Worm (Caenorhabditis elegans): Measurements from ENCODE around the gene irld-3.
"Not testable (repeated sequence)": the region's sequence is repeated elsewhere in the genome, so short reads cannot be mapped to it uniquely, and the experiment has no call there.

Gene irld-3

ce11 chrV:3107450-3107849 is 30.9 kb downstream of the irld-3 start, which contains the start of gene str-68:
str-68 (minus strand) TSS chrV:3107550.
- no peak for TF ChIP-seq ceh-36 (tag; optimal IDR thresholded peaks at IDR 0.05)
- no peak for TF ChIP-seq ama-1 (optimal IDR thresholded peaks at IDR 0.05)

ce11 chrV:3106785-3107184 is 31.6 kb downstream of the irld-3 start:
- no peak for TF ChIP-seq hnd-1 (tag; optimal IDR thresholded peaks at IDR 0.05)
- no peak for TF ChIP-seq tbx-37 (GFP tag; conservative IDR thresholded peaks at IDR 0.05)
- no peak for TF ChIP-seq F13C5.2 (tag; optimal IDR thresholded peaks at IDR 0.05)
- TF ChIP-seq sea-1 (GFP tag; conservative IDR thresholded peaks at IDR 0.05): no peak
- TF ChIP-seq ets-7 (tag; optimal IDR thresholded peaks at IDR 0.05): no peak
- no peak for TF ChIP-seq ama-1 (optimal IDR thresholded peaks at IDR 0.05)
- no peak for TF ChIP-seq ceh-36 (tag; optimal IDR thresholded peaks at IDR 0.05)
- TF ChIP-seq ceh-13 (GFP tag; optimal IDR thresholded peaks at IDR 0.05): no peak
- TF ChIP-seq tra-4 (tag; optimal IDR thresholded peaks at IDR 0.05): no peak
- TF ChIP-seq hmbx-1 (tag; optimal IDR thresholded peaks at IDR 0.05): no peak
- TF ChIP-seq flt-1 (GFP tag; IDR thresholded peaks at IDR 0.05): no peak
- TF ChIP-seq B0310.2 (tag; optimal IDR thresholded peaks at IDR 0.05): no peak
- no peak for TF ChIP-seq hmg-4 (GFP tag; optimal IDR thresholded peaks at IDR 0.05)
- TF ChIP-seq pes-1 (GFP tag; IDR thresholded peaks at IDR 0.05): no peak
- no peak for TF ChIP-seq scrt-1 (GFP tag; IDR thresholded peaks at IDR 0.05)
- no peak for TF ChIP-seq aly-1 (tag; optimal IDR thresholded peaks at IDR 0.05)
- no peak for TF ChIP-seq tbx-11 (GFP tag; IDR thresholded peaks at IDR 0.05)

- TF ChIP-seq sea-1 (GFP tag; conservative IDR thresholded peaks at IDR 0.05) (no peak), B0310.2 (tag; optimal IDR thresholded peaks at IDR 0.05) (no peak)
Observed at ce11 chrV:3105810-3106209, 32.6 kb downstream of the irld-3 start, which contains the start of gene str-69. str-69 (minus strand) TSS chrV:3105910.

- TF ChIP-seq tbx-11 (GFP tag; IDR thresholded peaks at IDR 0.05) (no peak), hmg-4 (GFP tag; optimal IDR thresholded peaks at IDR 0.05) (no peak), tra-4 (tag; optimal IDR thresholded peaks at IDR 0.05) (no peak), F13C5.2 (tag; optimal IDR thresholded peaks at IDR 0.05) (no peak), ceh-36 (tag; optimal IDR thresholded peaks at IDR 0.05) (no peak), hmbx-1 (tag; optimal IDR thresholded peaks at IDR 0.05) (no peak), tbx-37 (GFP tag; conservative IDR thresholded peaks at IDR 0.05) (no peak), flt-1 (GFP tag; IDR thresholded peaks at IDR 0.05) (no peak), aly-1 (tag; optimal IDR thresholded peaks at IDR 0.05) (no peak), ama-1 (optimal IDR thresholded peaks at IDR 0.05) (no peak), ets-7 (tag; optimal IDR thresholded peaks at IDR 0.05) (no peak), scrt-1 (GFP tag; IDR thresholded peaks at IDR 0.05) (no peak), ceh-13 (GFP tag; optimal IDR thresholded peaks at IDR 0.05) (no peak), hnd-1 (tag; optimal IDR thresholded peaks at IDR 0.05) (no peak), B0310.2 (tag; optimal IDR thresholded peaks at IDR 0.05) (no peak), pes-1 (GFP tag; IDR thresholded peaks at IDR 0.05) (no peak), sea-1 (GFP tag; conservative IDR thresholded peaks at IDR 0.05) (no peak)
Observed at ce11 chrV:3104134-3104533, 34.3 kb downstream of the irld-3 start, which contains the start of gene str-66. str-66 (minus strand) TSS chrV:3104234.

ce11 chrV:3102049-3102448 is 36.3 kb downstream of the irld-3 start, which contains the start of gene Y73C8C.4:
Y73C8C.4 (minus strand) TSS chrV:3102149.
- TF ChIP-seq ama-1 (optimal IDR thresholded peaks at IDR 0.05); F13C5.2 (tag; optimal IDR thresholded peaks at IDR 0.05); flt-1 (GFP tag; IDR thresholded peaks at IDR 0.05): not testable (repeated sequence)

- no peak for TF ChIP-seq ets-7 (tag; optimal IDR thresholded peaks at IDR 0.05)
- TF ChIP-seq aly-1 (tag; optimal IDR thresholded peaks at IDR 0.05): no peak
- TF ChIP-seq hmbx-1 (tag; optimal IDR thresholded peaks at IDR 0.05): no peak
- no peak for TF ChIP-seq sea-1 (GFP tag; conservative IDR thresholded peaks at IDR 0.05)
- TF ChIP-seq ceh-13 (GFP tag; optimal IDR thresholded peaks at IDR 0.05): no peak
- no peak for TF ChIP-seq scrt-1 (GFP tag; IDR thresholded peaks at IDR 0.05)
- no peak for TF ChIP-seq pes-1 (GFP tag; IDR thresholded peaks at IDR 0.05)
- TF ChIP-seq hmg-4 (GFP tag; optimal IDR thresholded peaks at IDR 0.05): no peak
- TF ChIP-seq flt-1 (GFP tag; IDR thresholded peaks at IDR 0.05): no peak
- no peak for TF ChIP-seq B0310.2 (tag; optimal IDR thresholded peaks at IDR 0.05)
- TF ChIP-seq tra-4 (tag; optimal IDR thresholded peaks at IDR 0.05): no peak
- no peak for TF ChIP-seq hnd-1 (tag; optimal IDR thresholded peaks at IDR 0.05)
- TF ChIP-seq F13C5.2 (tag; optimal IDR thresholded peaks at IDR 0.05): no peak
- TF ChIP-seq ceh-36 (tag; optimal IDR thresholded peaks at IDR 0.05): no peak
- no peak for TF ChIP-seq ama-1 (optimal IDR thresholded peaks at IDR 0.05)
Observed at ce11 chrV:3100527-3100926, 37.9 kb downstream of the irld-3 start.

ce11 chrV:3094351-3094750 is 44.0 kb downstream of the irld-3 start, which contains the start of gene cyp-33C9:
cyp-33C9 (minus strand) TSS chrV:3094561.
- TF ChIP-seq ceh-36 (tag; optimal IDR thresholded peaks at IDR 0.05): no peak
- TF ChIP-seq B0310.2 (tag; optimal IDR thresholded peaks at IDR 0.05): no peak
- no peak for TF ChIP-seq hmg-4 (GFP tag; optimal IDR thresholded peaks at IDR 0.05)
- TF ChIP-seq aly-1 (tag; optimal IDR thresholded peaks at IDR 0.05): no peak

- TF ChIP-seq tra-4 (tag; optimal IDR thresholded peaks at IDR 0.05) (no peak), hnd-1 (tag; optimal IDR thresholded peaks at IDR 0.05) (no peak), ama-1 (optimal IDR thresholded peaks at IDR 0.05) (no peak), scrt-1 (GFP tag; IDR thresholded peaks at IDR 0.05) (no peak), hmbx-1 (tag; optimal IDR thresholded peaks at IDR 0.05) (no peak), F13C5.2 (tag; optimal IDR thresholded peaks at IDR 0.05) (no peak), aly-1 (tag; optimal IDR thresholded peaks at IDR 0.05) (no peak), tbx-37 (GFP tag; conservative IDR thresholded peaks at IDR 0.05) (no peak), sea-1 (GFP tag; conservative IDR thresholded peaks at IDR 0.05) (no peak), B0310.2 (tag; optimal IDR thresholded peaks at IDR 0.05) (no peak)
Observed at ce11 chrV:3088768-3089167, 49.6 kb downstream of the irld-3 start, which contains the start of gene acs-21. acs-21 (plus strand) TSS chrV:3089068.
